Fruit fly (Drosophila melanogaster): ENCODE measurements around the gene CG13021.

- TF ChIP-seq Hr83 (GFP tag; optimal IDR thresholded peaks at IDR 0.05; ENCODE audit: poor library complexity, severe bottlenecking) (no peak), sage (GFP tag; optimal IDR thresholded peaks at IDR 0.05) (no peak), CG9705 (GFP tag; optimal IDR thresholded peaks at IDR 0.05) (no peak)
These were observed 43.4 kb downstream of the CG13021 start, which contains the start of gene ppk8 for dm6 chrX:3557512-3557911.

Data from whole organism, wandering third instar larva.